Worm (Caenorhabditis elegans) whole organism, young adult: ENCODE measurements around the gene idpc-3.

Experiments
- B0261.1 ChIP-seq: sonication (generic microtip); optimal IDR thresholded peaks from 2 replicates; lab custom pipeline; 2016; ENCODE audit warnings: mild to moderate bottlenecking, missing genetic modification characterization, moderate library complexity, missing compliant biosample characterization
- B0336.3 ChIP-seq: fragments of 200-800 bp; sonication (Bioruptor generic); IDR thresholded peaks from 2 replicates; pipeline ENCODE4 v1.3.6; 2022; ENCODE audit warnings: missing genetic modification characterization, missing compliant biosample characterization
- C06A6.2 ChIP-seq: fragments of 200-800 bp; sonication (Bioruptor generic); conservative IDR thresholded peaks from 2 replicates; pipeline ENCODE4 v1.3.6; 2022; ENCODE audit warnings: missing genetic modification characterization, missing compliant biosample characterization
- C17E4.6 ChIP-seq: fragments of 200-800 bp; sonication (Bioruptor generic); IDR thresholded peaks from 2 replicates; pipeline ENCODE4 v1.3.6; 2022; ENCODE audit warnings: missing genetic modification reagents, missing genetic modification characterization, missing compliant biosample characterization
- D2030.7 ChIP-seq: fragments of 200-800 bp; sonication (Bioruptor generic); IDR thresholded peaks from 2 replicates; pipeline ENCODE4 v1.3.6; 2022; ENCODE audit warnings: missing genetic modification reagents, missing genetic modification characterization, missing compliant biosample characterization
- F33H1.4 ChIP-seq: fragments of 200-800 bp; sonication (Bioruptor generic); IDR thresholded peaks from 2 replicates; pipeline ENCODE4 v1.3.6; 2022; ENCODE audit warnings: missing genetic modification reagents, missing genetic modification characterization, missing compliant biosample characterization
- K11D2.4 ChIP-seq: fragments of 200-800 bp; sonication (Bioruptor generic); IDR thresholded peaks from 2 replicates; pipeline ENCODE4 v1.3.6; 2022; ENCODE audit warnings: missing genetic modification reagents, missing genetic modification characterization, missing compliant biosample characterization
- K12H6.12 ChIP-seq: fragments of 200-800 bp; sonication (Bioruptor generic); optimal IDR thresholded peaks from 2 replicates; lab custom pipeline; 2018; ENCODE audit warnings: mild to moderate bottlenecking, missing genetic modification characterization, missing compliant biosample characterization
- Y53G8AR.9 ChIP-seq: fragments of 200-800 bp; sonication (Bioruptor generic); conservative IDR thresholded peaks from 2 replicates; pipeline ENCODE4 v1.3.6; 2022; ENCODE audit warnings: missing genetic modification reagents, missing genetic modification characterization, missing compliant biosample characterization
- ZK185.1 ChIP-seq: sonication (generic microtip); optimal IDR thresholded peaks from 2 replicates; lab custom pipeline; 2016; ENCODE audit warnings: mild to moderate bottlenecking, missing genetic modification characterization, missing compliant biosample characterization; ENCODE audit not compliant: poor library complexity, severe bottlenecking
- ama-1 ChIP-seq, 3 experiments: fragments of 150-350 bp in 1 of 3; sonication (generic microtip) in 2 of 3; optimal IDR thresholded peaks; 2 replicates each; lab custom pipeline; 2014 to 2018; ENCODE audit warnings: missing biosample characterization in 2 of 3, missing genetic modification characterization in 2 of 3, missing genetic modification reagents in 2 of 3
- attf-3 ChIP-seq: fragments of 200-800 bp; sonication (Bioruptor generic); conservative IDR thresholded peaks from 2 replicates; pipeline ENCODE4 v1.3.6; 2022; ENCODE audit warnings: missing genetic modification reagents, missing genetic modification characterization, missing compliant biosample characterization
- attf-6 ChIP-seq: fragments of 200-800 bp; sonication (Bioruptor generic); IDR thresholded peaks from 2 replicates; pipeline ENCODE4 v1.3.6; 2022; ENCODE audit warnings: missing genetic modification reagents, missing genetic modification characterization, missing compliant biosample characterization
- ccch-3 ChIP-seq: fragments of 200-800 bp; sonication (Bioruptor generic); optimal IDR thresholded peaks from 2 replicates; lab custom pipeline; 2018; ENCODE audit warnings: mild to moderate bottlenecking, missing genetic modification characterization, missing compliant biosample characterization
- ceh-100 ChIP-seq: fragments of 200-800 bp; sonication (Bioruptor generic); IDR thresholded peaks from 2 replicates; pipeline ENCODE4 v1.3.6; 2022; ENCODE audit warnings: missing genetic modification reagents, missing genetic modification characterization, missing compliant biosample characterization
- ceh-91 ChIP-seq: fragments of 200-800 bp; sonication (Bioruptor generic); IDR thresholded peaks from 2 replicates; pipeline ENCODE4 v1.3.6; 2022; ENCODE audit warnings: missing genetic modification reagents, missing genetic modification characterization, missing compliant biosample characterization
- dpl-1 ChIP-seq: fragments of 150-350 bp; optimal IDR thresholded peaks from 2 replicates; lab custom pipeline; 2014; ENCODE audit warnings: missing biosample characterization, missing genetic modification reagents, missing genetic modification characterization
- efl-1 ChIP-seq: fragments of 150-350 bp; optimal IDR thresholded peaks from 2 replicates; lab custom pipeline; 2014; ENCODE audit warnings: missing biosample characterization, missing genetic modification reagents, missing genetic modification characterization
- egl-18 ChIP-seq: fragments of 200-800 bp; sonication (Bioruptor generic); IDR thresholded peaks from 2 replicates; pipeline ENCODE4 v1.3.6; 2022; ENCODE audit warnings: missing genetic modification reagents, missing genetic modification characterization, missing compliant biosample characterization
- fkh-3 ChIP-seq: sonication (generic microtip); optimal IDR thresholded peaks from 2 replicates; lab custom pipeline; 2016; ENCODE audit warnings: mild to moderate bottlenecking, missing genetic modification characterization, missing compliant biosample characterization
- hlh-12 ChIP-seq: sonication (generic microtip); optimal IDR thresholded peaks from 2 replicates; lab custom pipeline; 2016; ENCODE audit warnings: missing genetic modification characterization, missing compliant biosample characterization
- hmg-20 ChIP-seq: fragments of 200-800 bp; sonication (Bioruptor generic); IDR thresholded peaks from 2 replicates; pipeline ENCODE4 v1.3.6; 2022; ENCODE audit warnings: missing genetic modification reagents, missing genetic modification characterization, missing compliant biosample characterization
- hsf-1 ChIP-seq: fragments of 200-800 bp; sonication (Bioruptor generic); IDR thresholded peaks from 2 replicates; pipeline ENCODE4 v1.3.6; 2022; ENCODE audit warnings: missing genetic modification reagents, missing genetic modification characterization, missing compliant biosample characterization
- let-607 ChIP-seq, 2 experiments: fragments of 200-800 bp in 1 of 2; sonication (Bioruptor generic) in 1 of 2; sonication (generic microtip) in 1 of 2; optimal IDR thresholded peaks; 2 replicates each; lab custom pipeline; 2016 to 2018; ENCODE audit warnings: mild to moderate bottlenecking in 2 of 2, missing compliant biosample characterization in 2 of 2, missing genetic modification characterization in 2 of 2, moderate library complexity in 2 of 2, missing genotype in 1 of 2
- lin-54 ChIP-seq: fragments of 200-800 bp; sonication (Bioruptor generic); optimal IDR thresholded peaks from 2 replicates; lab custom pipeline; 2018; ENCODE audit warnings: mild to moderate bottlenecking, missing genetic modification characterization, missing compliant biosample characterization
- lir-1 ChIP-seq: fragments of 200-800 bp; sonication (Bioruptor generic); conservative IDR thresholded peaks from 2 replicates; pipeline ENCODE4 v1.3.6; 2022; ENCODE audit warnings: missing genetic modification reagents, missing genetic modification characterization, missing compliant biosample characterization
- madf-6 ChIP-seq: fragments of 200-800 bp; sonication (Bioruptor generic); IDR thresholded peaks from 2 replicates; pipeline ENCODE4 v1.3.6; 2022; ENCODE audit warnings: missing genetic modification reagents, missing genetic modification characterization, missing compliant biosample characterization
- mxl-1 ChIP-seq: sonication (generic microtip); optimal IDR thresholded peaks from 2 replicates; lab custom pipeline; 2016; ENCODE audit warnings: missing genetic modification characterization, missing compliant biosample characterization
- nfya-2 ChIP-seq: fragments of 200-800 bp; sonication (Bioruptor generic); IDR thresholded peaks from 2 replicates; pipeline ENCODE4 v1.3.6; 2022; ENCODE audit warnings: missing genetic modification reagents, missing genetic modification characterization, missing compliant biosample characterization
- pbrm-1 ChIP-seq: fragments of 200-800 bp; sonication (Bioruptor generic); IDR thresholded peaks from 2 replicates; pipeline ENCODE4 v1.3.6; 2022; ENCODE audit warnings: missing genetic modification reagents, missing genetic modification characterization, missing compliant biosample characterization
- rpc-1 ChIP-seq, 2 experiments: fragments of 150-350 bp in 1 of 2; sonication (generic microtip) in 1 of 2; optimal IDR thresholded peaks; 2 replicates each; lab custom pipeline; 2014 to 2018; ENCODE audit warnings: missing biosample characterization in 1 of 2, missing genetic modification characterization in 1 of 2, missing genetic modification reagents in 1 of 2, missing genotype in 1 of 2
- snpc-1.3 ChIP-seq: sonication (generic microtip); optimal IDR thresholded peaks from 2 replicates; lab custom pipeline; 2017; ENCODE audit warnings: missing genetic modification characterization, mild to moderate bottlenecking, missing compliant biosample characterization, antibody characterized with exemption, moderate library complexity, missing genotype, missing genetic modification reagents; ENCODE audit not compliant: insufficient read depth
- snpc-3.4 ChIP-seq: sonication (generic microtip); optimal IDR thresholded peaks from 2 replicates; lab custom pipeline; 2017; ENCODE audit warnings: missing genetic modification characterization, mild to moderate bottlenecking, missing compliant biosample characterization, antibody characterized with exemption, moderate library complexity, missing genotype, missing genetic modification reagents
- snpc-4 ChIP-seq, 5 experiments: fragments of 150-350 bp in 1 of 5; sonication (generic microtip) in 4 of 5; optimal IDR thresholded peaks; 2 replicates each; lab custom pipeline; 2014 to 2018; ENCODE audit warnings: missing genetic modification characterization in 5 of 5, missing biosample characterization in 3 of 5, antibody characterized with exemption in 2 of 5, mild to moderate bottlenecking in 2 of 5, missing compliant biosample characterization in 2 of 5, missing genotype in 2 of 5, moderate library complexity in 2 of 5, missing genetic modification reagents in 1 of 5
- tbx-9 ChIP-seq: sonication (generic microtip); optimal IDR thresholded peaks from 2 replicates; lab custom pipeline; 2016; ENCODE audit warnings: borderline replicate concordance, missing genetic modification characterization, inconsistent platforms, missing compliant biosample characterization
- unc-130 ChIP-seq: sonication (generic microtip); optimal IDR thresholded peaks from 2 replicates; lab custom pipeline; 2016; ENCODE audit warnings: missing genetic modification reagents, missing genetic modification characterization, missing compliant biosample characterization
- unc-62 ChIP-seq: fragments of 150-350 bp; optimal IDR thresholded peaks from 2 replicates; lab custom pipeline; 2014; ENCODE audit warnings: missing biosample characterization, missing genetic modification reagents, missing genetic modification characterization
- ztf-18 ChIP-seq: sonication (generic microtip); optimal IDR thresholded peaks from 2 replicates; lab custom pipeline; 2016; ENCODE audit warnings: missing genotype, mild to moderate bottlenecking, missing genetic modification characterization, missing compliant biosample characterization
- ztf-25 ChIP-seq: fragments of 200-800 bp; sonication (Bioruptor generic); IDR thresholded peaks from 2 replicates; pipeline ENCODE4 v1.3.6; 2022; ENCODE audit warnings: missing genetic modification reagents, missing genetic modification characterization, missing compliant biosample characterization

idpc-3 gene

DNA sequence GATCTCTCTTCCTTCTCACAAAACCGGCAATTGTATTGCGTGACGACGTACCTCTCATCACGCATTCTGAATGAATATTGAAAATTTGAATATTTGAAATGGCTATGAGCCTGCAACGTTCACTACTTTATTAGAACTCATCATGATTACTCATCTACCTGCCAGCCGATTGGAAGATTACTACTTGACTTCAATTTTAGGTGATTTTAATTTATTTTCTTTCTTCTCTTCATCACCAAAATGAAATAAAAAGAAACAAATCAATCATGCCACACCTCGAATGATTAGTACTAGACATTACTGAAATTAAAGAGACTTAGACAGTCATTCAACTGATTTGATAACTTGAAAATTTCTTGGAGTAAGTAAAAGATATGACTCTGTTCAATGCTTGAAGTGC is 44.8 kb downstream of the idpc-3 start:
- TF ChIP-seq attf-6 (GFP tag; lab: Robert Waterston, UW) (no peak), lir-1 (GFP tag; lab: Robert Waterston, UW) (no peak)

DNA sequence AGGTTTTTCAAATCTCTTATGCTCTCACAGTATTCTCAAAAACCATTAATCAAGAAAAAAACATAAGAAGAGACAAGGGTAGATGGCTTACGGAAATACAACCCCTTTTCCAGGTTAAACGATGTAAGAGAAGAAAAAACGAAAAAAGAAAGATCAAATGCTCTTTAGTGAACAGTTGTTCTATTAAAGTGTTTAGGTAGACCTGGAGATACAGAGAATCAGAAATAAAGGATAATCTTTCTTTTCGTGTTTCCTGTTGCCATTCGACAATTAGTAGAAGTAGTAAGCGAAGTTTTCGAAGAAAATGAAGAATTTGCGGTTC is 45.7 kb downstream of the idpc-3 start, which contains the start of gene K09G1.1:
Gene K09G1.1, plus strand, starts transcription at position 223 of the 322 bp plus-strand sequence.
- TF ChIP-seq dpl-1 (GFP tag; lab: Kevin White, UChicago) = no peak
- no peak for TF ChIP-seq ceh-91 (GFP tag; lab: Robert Waterston, UW)
- TF ChIP-seq snpc-1.3 = no peak
- TF ChIP-seq B0336.3 (GFP tag; lab: Robert Waterston, UW) = no peak
- TF ChIP-seq mxl-1 (tag; lab: Kevin White, UChicago) = no peak
- TF ChIP-seq B0261.1 (tag; lab: Kevin White, UChicago) = no peak
- TF ChIP-seq K11D2.4 = no peak
- no peak for TF ChIP-seq D2030.7 (GFP tag; lab: Robert Waterston, UW)
- no peak for TF ChIP-seq nfya-2
- no peak for TF ChIP-seq snpc-3.4 (tag; lab: Kevin White, UChicago)
- TF ChIP-seq, all 124 proteins: peak for 0

DNA sequence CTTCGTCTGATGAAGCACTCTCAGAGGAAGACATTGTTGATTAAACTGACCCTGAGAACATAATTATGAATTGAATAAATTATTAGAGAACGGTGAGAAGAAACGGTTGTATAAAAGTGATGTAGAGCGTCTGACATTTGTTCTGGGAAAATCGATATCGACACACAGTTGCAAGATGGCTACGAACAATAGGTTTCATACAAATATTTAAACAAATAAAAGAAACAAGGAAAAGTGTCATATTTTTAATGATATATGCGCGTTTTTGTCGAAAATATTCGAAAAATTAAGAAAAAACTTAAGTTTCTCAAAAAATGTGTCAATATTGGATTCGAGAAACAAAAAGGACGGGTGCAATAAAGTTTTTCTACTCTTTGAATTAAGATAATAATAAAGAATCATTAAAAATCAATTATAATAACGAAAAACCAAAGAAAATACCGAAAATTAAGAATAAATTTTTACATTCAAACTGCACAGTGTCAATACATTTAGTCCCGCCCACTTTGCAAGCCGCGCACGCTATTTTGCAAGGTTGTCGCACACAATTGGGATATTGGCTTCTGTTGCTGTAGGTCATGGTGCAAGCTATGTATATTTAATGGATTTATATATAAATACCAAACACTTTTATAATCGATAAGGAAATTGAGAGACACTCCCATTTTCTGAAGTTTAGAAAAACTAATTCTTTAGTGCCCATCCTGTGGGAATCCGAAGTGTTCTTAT is 46.3 kb downstream of the idpc-3 start, which contains the start of gene rtfo-1:
Gene rtfo-1, minus strand, starts transcription at position 51 of the 729 bp plus-strand sequence.
- TF ChIP-seq Y53G8AR.9 (GFP tag; lab: Robert Waterston, UW) (no peak), ztf-25 (no peak), snpc-4 (GFP tag; optimal IDR thresholded peaks at IDR 0.05; lab: Kevin White, UChicago) (no peak), snpc-4 (tag; optimal IDR thresholded peaks at IDR 0.05; lab: Kevin White, UChicago) (peak in 2 of 4 experiments; percentile 28 to 56), efl-1 (GFP tag; lab: Kevin White, UChicago) (peak; percentile 1), lin-54 (GFP tag; lab: Kevin White, UChicago) (no peak), ztf-18 (tag; lab: Kevin White, UChicago) (peak; percentile 34), madf-6 (peak; percentile 12; the same call in 1 of the 2 replicates), ZK185.1 (tag; lab: Kevin White, UChicago) (peak; percentile 12), hsf-1 (GFP tag; lab: Robert Waterston, UW) (no peak), D2030.7 (GFP tag; lab: Robert Waterston, UW) (no peak), F33H1.4 (GFP tag; lab: Robert Waterston, UW) (no peak), let-607 (tag; optimal IDR thresholded peaks at IDR 0.05; lab: Kevin White, UChicago) (peak in 1 of 2 experiments; percentile 12), ama-1 (optimal IDR thresholded peaks at IDR 0.05; lab: Kevin White, UChicago) (no peak), ama-1 (GFP tag; optimal IDR thresholded peaks at IDR 0.05; lab: Kevin White, UChicago) (no peak), unc-62 (GFP tag; lab: Kevin White, UChicago) (no peak), rpc-1 (optimal IDR thresholded peaks at IDR 0.05; lab: Kevin White, UChicago) (peak; percentile 42), rpc-1 (tag; optimal IDR thresholded peaks at IDR 0.05; lab: Kevin White, UChicago) (no peak), C17E4.6 (GFP tag; lab: Robert Waterston, UW) (no peak), egl-18 (GFP tag; lab: Robert Waterston, UW) (no peak), tbx-9 (no peak), fkh-3 (no peak), unc-130 (GFP tag; lab: Kevin White, UChicago) (no peak), K12H6.12 (tag; lab: Kevin White, UChicago) (no peak), ccch-3 (GFP tag; lab: Kevin White, UChicago) (no peak), hmg-20 (GFP tag; lab: Robert Waterston, UW) (no peak), snpc-1.3 (peak; percentile 54), pbrm-1 (peak; percentile 49; the same call in 1 of the 2 replicates), hlh-12 (no peak), C06A6.2 (GFP tag; lab: Robert Waterston, UW) (no peak), attf-3 (GFP tag; lab: Robert Waterston, UW) (no peak), ceh-100 (GFP tag; lab: Robert Waterston, UW) (no peak)
- TF ChIP-seq, all 124 proteins: peak for 9
